Fruit fly (Drosophila melanogaster): ENCODE data around the gene CG13085.

CG13085 gene

DNA sequence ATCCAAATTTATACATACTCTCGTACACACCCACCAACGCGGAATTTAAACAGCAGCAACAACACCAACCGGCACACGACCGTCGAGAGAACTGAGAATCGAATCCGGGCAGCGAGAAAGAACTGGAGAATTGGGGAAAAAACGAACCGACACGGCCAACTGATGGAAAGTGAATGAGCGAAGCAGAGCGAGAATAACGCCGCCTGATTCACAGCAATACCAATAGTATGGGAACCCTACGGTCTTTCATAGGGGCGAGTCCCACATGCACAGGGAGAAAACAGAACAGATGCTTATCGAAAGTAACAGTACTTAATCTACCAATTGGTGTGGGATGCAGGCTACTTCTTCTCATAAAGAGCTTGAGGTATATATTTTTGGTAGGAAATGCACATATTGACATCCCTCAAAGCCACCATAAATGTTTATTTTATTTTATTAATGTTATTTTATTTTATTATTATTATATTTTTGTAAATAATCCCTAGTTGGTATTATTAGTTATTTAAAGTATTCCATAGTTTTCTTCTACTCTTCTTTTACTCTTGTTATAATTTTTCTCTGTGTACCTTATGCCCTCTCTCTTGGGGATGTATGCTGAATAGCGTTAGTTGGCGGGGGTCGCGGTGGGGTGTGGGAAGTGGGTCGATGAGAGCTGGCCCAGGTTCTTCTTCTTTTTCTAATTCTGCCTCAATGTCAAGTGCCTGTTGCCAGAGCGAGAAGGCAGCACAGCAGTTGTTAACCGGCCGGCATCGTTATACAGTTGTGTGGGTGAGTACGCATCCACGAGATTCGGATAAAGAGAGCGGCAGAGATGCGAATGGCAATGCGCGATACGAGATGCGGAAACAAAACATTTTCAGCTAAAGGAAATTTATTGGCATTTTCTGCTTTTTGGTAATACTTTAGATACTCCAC, 25.3 kb upstream of the CG13085 start, which contains the start of gene CG17544 (continued):
- TF ChIP-seq OdsH (GFP tag; optimal IDR thresholded peaks at IDR 0.05), result peak; percentile 82
- TF ChIP-seq CG32006 (GFP tag; optimal IDR thresholded peaks at IDR 0.05), result peak; percentile 90
- TF ChIP-seq CG8319 (GFP tag; optimal IDR thresholded peaks at IDR 0.05), result peak; percentile 25
- TF ChIP-seq Ets96B (tag; optimal IDR thresholded peaks at IDR 0.05), result peak; percentile 81
- peak; percentile 77 for TF ChIP-seq esn (GFP tag; optimal IDR thresholded peaks at IDR 0.05)
- TF ChIP-seq ss (GFP tag; optimal IDR thresholded peaks at IDR 0.05), result peak; percentile 75 to 77
- TF ChIP-seq Hr38 (GFP tag; optimal IDR thresholded peaks at IDR 0.05), result no peak
- TF ChIP-seq salr (GFP tag; optimal IDR thresholded peaks at IDR 0.05), result peak; percentile 33 to 81
- TF ChIP-seq CG7368 (GFP tag; optimal IDR thresholded peaks at IDR 0.05), result peak; percentile 24
- TF ChIP-seq svp (GFP tag), result peak; percentile 72
- peak; percentile 49 for TF ChIP-seq Lpt (GFP tag; optimal IDR thresholded peaks at IDR 0.05)
- TF ChIP-seq Sox102F (GFP tag; optimal IDR thresholded peaks at IDR 0.05), result peak; percentile 38
- peak; percentile 25 for TF ChIP-seq cyc (GFP tag; optimal IDR thresholded peaks at IDR 0.05)
- TF ChIP-seq lz (GFP tag; optimal IDR thresholded peaks at IDR 0.05), result peak; percentile 59
- TF ChIP-seq CG6808 (GFP tag; optimal IDR thresholded peaks at IDR 0.05), result peak; percentile 79
- peak; percentile 32 for TF ChIP-seq dsx (GFP tag; optimal IDR thresholded peaks at IDR 0.05; ENCODE audit: poor library complexity, severe bottlenecking)
- TF ChIP-seq Smox (GFP tag; optimal IDR thresholded peaks at IDR 0.05), result peak; percentile 18
- TF ChIP-seq CG11294 (GFP tag; IDR thresholded peaks at IDR 0.05), result peak; percentile 49; the same call in 1 of the 2 replicates

DNA sequence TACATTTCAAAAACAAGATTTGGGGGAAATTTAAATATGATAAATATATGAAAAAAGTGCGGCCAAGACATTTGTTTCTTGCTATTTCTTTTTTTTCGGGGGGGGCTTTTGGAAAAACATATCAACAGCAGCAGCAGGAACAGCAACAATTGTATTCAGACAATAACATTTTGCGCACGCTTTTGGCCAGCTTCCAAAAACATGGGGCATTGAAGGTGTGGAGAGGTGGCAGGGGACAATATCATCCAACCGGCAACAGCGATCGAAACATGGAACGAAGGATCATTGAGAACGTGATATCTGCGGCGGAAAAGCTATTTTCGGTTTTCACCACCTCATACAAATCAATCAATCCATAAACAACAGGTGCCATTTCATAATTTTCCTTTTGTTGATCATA, 21.9 kb upstream of the CG13085 start:
- TF ChIP-seq OdsH (GFP tag; optimal IDR thresholded peaks at IDR 0.05), result no peak
- TF ChIP-seq dac (GFP tag; optimal IDR thresholded peaks at IDR 0.05), result no peak
- no peak for TF ChIP-seq Ets96B (tag; optimal IDR thresholded peaks at IDR 0.05)
- no peak for TF ChIP-seq fd85E (GFP tag; optimal IDR thresholded peaks at IDR 0.05)
- TF ChIP-seq Ets21C (GFP tag; optimal IDR thresholded peaks at IDR 0.05), result no peak
- TF ChIP-seq CG8319 (GFP tag; optimal IDR thresholded peaks at IDR 0.05), result no peak
- no peak for TF ChIP-seq svp (GFP tag)
- TF ChIP-seq Eip78C (GFP tag), result no peak

DNA sequence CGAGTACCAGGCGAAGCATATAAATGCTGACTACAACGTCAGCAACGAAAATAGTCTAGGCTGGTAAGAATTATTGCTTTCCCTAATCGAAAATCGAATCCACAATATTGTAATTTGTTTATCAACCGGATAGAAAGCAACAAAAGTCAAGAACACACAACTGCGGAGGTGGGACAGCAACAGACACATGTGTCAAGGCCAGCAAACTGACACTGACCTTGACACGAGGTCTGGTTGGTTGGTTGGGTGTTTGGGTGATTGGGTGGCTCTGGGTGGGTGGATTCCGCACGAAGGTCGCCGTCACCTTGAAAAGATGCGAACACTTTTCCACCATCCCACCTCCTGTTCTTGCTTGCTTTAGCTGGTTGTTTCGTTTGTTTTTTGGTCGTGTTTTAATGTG, 21.2 kb upstream of the CG13085 start:
- TF ChIP-seq CG6276 (GFP tag; optimal IDR thresholded peaks at IDR 0.05) (no peak), Eip78C (GFP tag) (no peak), Sox15 (GFP tag; optimal IDR thresholded peaks at IDR 0.05) (no peak), CG1621 (tag; optimal IDR thresholded peaks at IDR 0.05) (no peak), dsx (GFP tag; optimal IDR thresholded peaks at IDR 0.05; ENCODE audit: poor library complexity, severe bottlenecking) (no peak), svp (GFP tag) (no peak), ss (GFP tag; optimal IDR thresholded peaks at IDR 0.05) (no peak), CG6792 (GFP tag; optimal IDR thresholded peaks at IDR 0.05) (no peak), Eip75B (GFP tag; optimal IDR thresholded peaks at IDR 0.05) (no peak), CG8319 (GFP tag; optimal IDR thresholded peaks at IDR 0.05) (no peak), CG15336 (GFP tag; IDR thresholded peaks at IDR 0.05) (no peak), esn (GFP tag; optimal IDR thresholded peaks at IDR 0.05) (no peak), CG16779 (tag; optimal IDR thresholded peaks at IDR 0.05) (no peak), CG10631 (GFP tag; optimal IDR thresholded peaks at IDR 0.05) (no peak), CG10669 (GFP tag; optimal IDR thresholded peaks at IDR 0.05) (no peak), Blimp-1 (GFP tag; optimal IDR thresholded peaks at IDR 0.05) (no peak)

DNA sequence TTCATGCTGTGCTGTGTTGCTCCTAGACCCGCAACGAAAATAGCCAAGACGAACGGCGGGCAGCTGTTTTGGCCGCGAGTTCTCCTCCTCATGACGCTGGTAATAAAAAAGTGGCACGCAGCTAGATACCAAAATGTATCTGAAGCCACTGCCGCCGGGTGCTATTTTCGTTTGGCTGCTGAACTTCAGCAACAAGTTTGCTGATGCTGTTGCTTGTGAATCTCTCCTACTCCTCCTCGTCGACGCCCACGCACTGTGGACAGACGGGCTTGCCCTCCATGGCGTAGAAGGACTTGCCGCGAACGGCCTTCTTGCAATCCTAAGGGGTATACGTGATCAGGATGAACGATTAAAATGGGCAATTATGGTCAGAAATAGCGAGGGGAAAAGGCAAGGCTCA, 20.5 kb upstream of the CG13085 start:
- TF ChIP-seq dac (GFP tag; optimal IDR thresholded peaks at IDR 0.05) (no peak), salr (GFP tag; optimal IDR thresholded peaks at IDR 0.05) (no peak), esn (GFP tag; optimal IDR thresholded peaks at IDR 0.05) (no peak), CG32006 (GFP tag; optimal IDR thresholded peaks at IDR 0.05) (no peak), CG31627 (GFP tag; optimal IDR thresholded peaks at IDR 0.05) (no peak), CG15336 (GFP tag; IDR thresholded peaks at IDR 0.05) (no peak), Ets96B (tag; optimal IDR thresholded peaks at IDR 0.05) (no peak), Lpt (GFP tag; optimal IDR thresholded peaks at IDR 0.05) (no peak), CG34406 (GFP tag; optimal IDR thresholded peaks at IDR 0.05) (no peak), CG11294 (GFP tag; IDR thresholded peaks at IDR 0.05) (no peak), CG10631 (GFP tag; optimal IDR thresholded peaks at IDR 0.05) (no peak), eg (GFP tag; IDR thresholded peaks at IDR 0.05) (no peak), cyc (GFP tag; optimal IDR thresholded peaks at IDR 0.05) (no peak), Sox15 (GFP tag; optimal IDR thresholded peaks at IDR 0.05) (no peak), CG16779 (tag; optimal IDR thresholded peaks at IDR 0.05) (no peak), Eip78C (GFP tag) (no peak)
